Worm (Caenorhabditis elegans): ENCODE results near the gene C44B11.4.

ce11 chrIII:3108804-3109203 lies 34.8 kb downstream of the C44B11.4 start:
- TF ChIP-seq lir-3 (tag; optimal IDR thresholded peaks at IDR 0.05; ENCODE audit: poor library complexity) (no peak), C04F5.9 (tag; optimal IDR thresholded peaks at IDR 0.05) (no peak), snpc-4 (tag; optimal IDR thresholded peaks at IDR 0.05) (no peak), aha-1 (tag; optimal IDR thresholded peaks at IDR 0.05) (no peak), lin-15B (tag; optimal IDR thresholded peaks at IDR 0.05) (no peak), unc-130 (tag; optimal IDR thresholded peaks at IDR 0.05) (no peak), mab-9 (GFP tag; IDR thresholded peaks at IDR 0.05) (no peak), mep-1 (tag; optimal IDR thresholded peaks at IDR 0.05) (no peak), ceh-88 (GFP tag; IDR thresholded peaks at IDR 0.05) (no peak), sox-4 (tag; optimal IDR thresholded peaks at IDR 0.05) (no peak), lsy-2 (tag; optimal IDR thresholded peaks at IDR 0.05) (no peak), unc-30 (tag; optimal IDR thresholded peaks at IDR 0.05) (no peak), unc-98 (GFP tag; IDR thresholded peaks at IDR 0.05) (no peak), dpl-1 (GFP tag; optimal IDR thresholded peaks at IDR 0.05) (no peak)
